Worm (Caenorhabditis elegans): ENCODE data around the gene T25C12.3.

Gene T25C12.3

DNA sequence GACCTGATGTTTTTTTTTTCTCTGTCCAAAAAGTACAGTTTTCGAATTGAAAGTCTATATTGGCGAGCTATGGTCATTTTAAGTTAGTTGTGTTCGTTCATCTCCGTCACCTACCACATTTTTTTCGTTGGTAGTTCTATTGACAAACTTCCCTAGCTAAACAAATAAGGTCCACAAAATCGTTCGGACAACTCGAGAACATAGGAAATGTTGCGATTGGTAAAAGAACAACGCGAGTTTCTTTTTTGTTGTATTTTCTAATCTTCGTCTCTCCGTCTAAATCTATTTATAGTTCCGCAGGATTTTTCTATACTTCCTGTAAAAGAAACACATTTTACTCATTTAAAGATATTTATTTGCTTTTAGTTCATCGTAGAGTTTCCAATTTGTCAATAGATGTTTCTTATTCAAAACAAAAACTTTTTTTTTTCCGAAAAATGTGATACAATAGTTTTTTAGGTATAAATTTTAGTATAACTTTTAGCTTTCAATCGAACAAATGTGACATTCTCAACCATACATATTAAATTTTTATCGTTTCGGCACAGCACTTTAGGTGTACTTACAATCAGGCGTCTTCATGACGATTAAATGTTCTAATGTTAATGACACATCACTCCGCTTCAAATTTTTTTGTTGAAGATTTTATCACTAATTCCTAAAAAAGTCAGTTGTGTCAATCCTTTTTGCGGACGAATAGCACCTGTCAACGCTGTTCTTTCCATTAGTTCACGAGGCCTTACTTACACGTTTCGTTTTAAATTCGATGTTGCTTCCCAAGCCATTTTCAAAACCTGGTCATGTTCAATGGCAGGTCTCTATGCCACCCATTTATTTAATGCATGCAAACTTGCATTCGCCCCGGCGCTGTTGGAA, 33.1 kb downstream of the T25C12.3 start:
- no peak for TF ChIP-seq fkh-2 (tag; optimal IDR thresholded peaks at IDR 0.05)
- TF ChIP-seq nhr-237 (tag; optimal IDR thresholded peaks at IDR 0.05), result no peak
- peak; percentile 83 for TF ChIP-seq pha-4 (tag; optimal IDR thresholded peaks at IDR 0.05)
- TF ChIP-seq ztf-4 (tag; optimal IDR thresholded peaks at IDR 0.05), result no peak
- TF ChIP-seq nhr-12 (tag; optimal IDR thresholded peaks at IDR 0.05), result no peak
- no peak for TF ChIP-seq ceh-16 (tag; optimal IDR thresholded peaks at IDR 0.05)

DNA sequence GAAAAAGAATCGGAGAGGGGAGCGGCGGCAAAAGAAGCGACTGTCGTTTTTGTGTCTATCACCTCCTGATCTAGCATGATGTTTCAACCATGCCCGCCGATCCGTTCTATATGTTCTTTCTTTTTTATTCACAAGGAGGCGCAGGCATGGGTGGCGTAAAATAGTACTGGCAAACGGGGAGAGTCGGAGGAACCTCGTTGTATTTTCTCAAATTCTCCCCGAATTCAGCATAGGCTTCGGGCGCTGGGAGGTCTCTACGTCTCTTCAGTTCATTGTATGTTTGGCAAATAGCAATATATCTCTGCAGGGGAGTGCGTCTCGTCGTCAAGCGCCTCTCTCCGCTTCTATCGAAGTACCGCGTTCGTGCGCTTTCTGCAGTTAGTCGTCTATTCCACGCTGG, 34.6 kb downstream of the T25C12.3 start, which contains the start of gene lin-14:
lin-14 (plus strand) TSS at position 346 of the 400 bp plus-strand sequence.
- TF ChIP-seq nhr-77 (tag; optimal IDR thresholded peaks at IDR 0.05) (no peak), mml-1 (tag; optimal IDR thresholded peaks at IDR 0.05) (no peak), fos-1 (tag; optimal IDR thresholded peaks at IDR 0.05) (no peak), skn-1 (tag; optimal IDR thresholded peaks at IDR 0.05) (peak; percentile 41), nhr-11 (tag; optimal IDR thresholded peaks at IDR 0.05) (no peak), ceh-82 (tag; optimal IDR thresholded peaks at IDR 0.05) (no peak), ZK546.5 (tag; optimal IDR thresholded peaks at IDR 0.05) (no peak), unc-39 (tag; optimal IDR thresholded peaks at IDR 0.05) (no peak), nhr-23 (tag; optimal IDR thresholded peaks at IDR 0.05) (peak; percentile 82), pha-4 (tag; optimal IDR thresholded peaks at IDR 0.05) (peak; percentile 75), aly-2 (tag; optimal IDR thresholded peaks at IDR 0.05) (no peak), nhr-67 (tag; optimal IDR thresholded peaks at IDR 0.05) (no peak), eor-1 (tag; optimal IDR thresholded peaks at IDR 0.05) (no peak), ceh-9 (tag; optimal IDR thresholded peaks at IDR 0.05) (no peak), elt-1 (tag; optimal IDR thresholded peaks at IDR 0.05) (no peak), fkh-2 (tag; optimal IDR thresholded peaks at IDR 0.05) (no peak), zag-1 (tag; optimal IDR thresholded peaks at IDR 0.05) (no peak), nhr-12 (tag; optimal IDR thresholded peaks at IDR 0.05) (no peak), ceh-28 (tag; optimal IDR thresholded peaks at IDR 0.05) (peak; percentile 21), ceh-16 (tag; optimal IDR thresholded peaks at IDR 0.05) (no peak), R02D3.7 (tag; optimal IDR thresholded peaks at IDR 0.05) (peak; percentile 32), nfya-1 (tag; optimal IDR thresholded peaks at IDR 0.05; ENCODE audit: insufficient read depth) (peak; percentile 67), elt-3 (tag; optimal IDR thresholded peaks at IDR 0.05) (no peak), snpc-4 (tag; optimal IDR thresholded peaks at IDR 0.05) (peak; percentile 15), egl-5 (tag; optimal IDR thresholded peaks at IDR 0.05) (no peak), egl-27 (tag; optimal IDR thresholded peaks at IDR 0.05) (peak; percentile 5), daf-12 (tag; optimal IDR thresholded peaks at IDR 0.05) (peak; percentile 23), elt-2 (tag; optimal IDR thresholded peaks at IDR 0.05) (peak; percentile 69), jun-1 (tag; optimal IDR thresholded peaks at IDR 0.05) (peak; percentile 63), nhr-25 (tag; optimal IDR thresholded peaks at IDR 0.05) (peak; percentile 76), ztf-11 (tag; optimal IDR thresholded peaks at IDR 0.05) (no peak), hmg-11 (tag; optimal IDR thresholded peaks at IDR 0.05) (peak; percentile 85), nhr-28 (tag; optimal IDR thresholded peaks at IDR 0.05) (no peak), sea-2 (GFP tag; optimal IDR thresholded peaks at IDR 0.05) (no peak), lsy-12 (tag; optimal IDR thresholded peaks at IDR 0.05) (peak; percentile 49), lin-15B (tag; optimal IDR thresholded peaks at IDR 0.05) (no peak), ztf-4 (tag; optimal IDR thresholded peaks at IDR 0.05) (no peak), mdl-1 (tag; optimal IDR thresholded peaks at IDR 0.05) (no peak), ama-1 (optimal IDR thresholded peaks at IDR 0.05) (no peak), unc-62 (GFP tag; optimal IDR thresholded peaks at IDR 0.05) (no peak), fkh-10 (GFP tag; optimal IDR thresholded peaks at IDR 0.05) (no peak), pqm-1 (tag; optimal IDR thresholded peaks at IDR 0.05) (no peak), nhr-237 (tag; optimal IDR thresholded peaks at IDR 0.05) (no peak), lin-39 (tag; optimal IDR thresholded peaks at IDR 0.05) (peak; percentile 87), nhr-43 (tag; optimal IDR thresholded peaks at IDR 0.05; ENCODE audit: poor library complexity, severe bottlenecking) (peak; percentile 76), tbx-2 (tag; optimal IDR thresholded peaks at IDR 0.05) (peak; percentile 46), nhr-76 (tag; optimal IDR thresholded peaks at IDR 0.05) (no peak)
